Worm (Caenorhabditis elegans) whole organism, young adult: Measurements from ENCODE around the gene nhr-264.
"Not testable (repeated sequence)": the region's sequence is repeated elsewhere in the genome, so short reads cannot be mapped to it uniquely, and the experiment has no call there.

Experiments
- C06A6.2 ChIP-seq: fragments of 200-800 bp; sonication (Bioruptor generic); conservative IDR thresholded peaks from 2 replicates; pipeline ENCODE4 v1.3.6; 2022; ENCODE audit warnings: missing genetic modification characterization, missing compliant biosample characterization
- D2030.7 ChIP-seq: fragments of 200-800 bp; sonication (Bioruptor generic); IDR thresholded peaks from 2 replicates; pipeline ENCODE4 v1.3.6; 2022; ENCODE audit warnings: missing genetic modification reagents, missing genetic modification characterization, missing compliant biosample characterization
- F55B11.4 ChIP-seq: sonication (generic microtip); optimal IDR thresholded peaks from 2 replicates; lab custom pipeline; 2016; ENCODE audit warnings: missing compliant biosample characterization, missing genetic modification characterization, borderline replicate concordance; ENCODE audit not compliant: insufficient read depth
- F57A8.1 ChIP-seq: fragments of 200-800 bp; sonication (Bioruptor generic); optimal IDR thresholded peaks from 2 replicates; lab custom pipeline; 2018; ENCODE audit warnings: mild to moderate bottlenecking, missing genetic modification characterization, moderate library complexity, missing compliant biosample characterization
- Y56A3A.18 ChIP-seq: fragments of 200-800 bp; sonication (Bioruptor generic); IDR thresholded peaks from 2 replicates; pipeline ENCODE4 v1.3.6; 2022; ENCODE audit warnings: missing genetic modification reagents, missing genetic modification characterization, missing compliant biosample characterization
- athp-1 ChIP-seq: sonication (generic microtip); optimal IDR thresholded peaks from 2 replicates; lab custom pipeline; 2017; ENCODE audit warnings: mild to moderate bottlenecking, missing genetic modification characterization, missing compliant biosample characterization
- attf-3 ChIP-seq: fragments of 200-800 bp; sonication (Bioruptor generic); conservative IDR thresholded peaks from 2 replicates; pipeline ENCODE4 v1.3.6; 2022; ENCODE audit warnings: missing genetic modification reagents, missing genetic modification characterization, missing compliant biosample characterization
- cebp-1 ChIP-seq, 2 experiments: fragments of 200-800 bp in 1 of 2; sonication (Bioruptor generic) in 1 of 2; sonication (generic microtip) in 1 of 2; IDR thresholded peaks in 1 of 2; optimal IDR thresholded peaks in 1 of 2; 2 replicates each; pipeline versions ENCODE4 v1.3.6 to Lab custom; 2017 to 2022; ENCODE audit warnings: missing compliant biosample characterization in 2 of 2, missing genetic modification characterization in 2 of 2, mild to moderate bottlenecking in 1 of 2, missing genetic modification reagents in 1 of 2, moderate library complexity in 1 of 2
- cebp-2 ChIP-seq: fragments of 200-800 bp; sonication (Bioruptor generic); IDR thresholded peaks from 2 replicates; pipeline ENCODE4 v1.3.6; 2022; ENCODE audit warnings: missing genetic modification characterization, missing compliant biosample characterization
- ceh-27 ChIP-seq: fragments of 200-800 bp; sonication (Bioruptor generic); optimal IDR thresholded peaks from 2 replicates; lab custom pipeline; 2018; ENCODE audit warnings: mild to moderate bottlenecking, missing genetic modification characterization, moderate library complexity, missing compliant biosample characterization
- dox-1 ChIP-seq: fragments of 200-800 bp; sonication (Bioruptor generic); IDR thresholded peaks from 2 replicates; pipeline ENCODE4 v1.3.6; 2022; ENCODE audit warnings: missing genetic modification reagents, missing genetic modification characterization, missing compliant biosample characterization
- ets-4 ChIP-seq: fragments of 200-800 bp; sonication (Bioruptor generic); optimal IDR thresholded peaks from 2 replicates; lab custom pipeline; 2018; ENCODE audit warnings: mild to moderate bottlenecking, missing genetic modification characterization, missing compliant biosample characterization
- hlh-26 ChIP-seq: fragments of 200-800 bp; sonication (Bioruptor generic); conservative IDR thresholded peaks from 2 replicates; pipeline ENCODE4 v1.3.6; 2022; ENCODE audit warnings: missing genetic modification reagents, missing genetic modification characterization, missing compliant biosample characterization
- hmg-1.2 ChIP-seq: fragments of 200-800 bp; sonication (Bioruptor generic); IDR thresholded peaks from 2 replicates; pipeline ENCODE4 v1.3.6; 2022; ENCODE audit warnings: missing genetic modification reagents, missing genetic modification characterization, missing compliant biosample characterization
- hrde-1 ChIP-seq: sonication (generic microtip); optimal IDR thresholded peaks from 2 replicates; lab custom pipeline; 2016; ENCODE audit warnings: missing genetic modification characterization, mild to moderate bottlenecking, missing compliant biosample characterization, moderate library complexity, missing genotype, missing genetic modification reagents, borderline replicate concordance
- lin-35 ChIP-seq, 3 experiments: fragments of 150-350 bp in 2 of 3; sonication (generic microtip) in 1 of 3; optimal IDR thresholded peaks; 2 replicates each; lab custom pipeline; 2014 to 2018; ENCODE audit warnings: missing biosample characterization in 3 of 3, missing genetic modification characterization in 3 of 3, missing genetic modification reagents in 3 of 3
- lin-54 ChIP-seq: fragments of 200-800 bp; sonication (Bioruptor generic); optimal IDR thresholded peaks from 2 replicates; lab custom pipeline; 2018; ENCODE audit warnings: mild to moderate bottlenecking, missing genetic modification characterization, missing compliant biosample characterization
- nfya-2 ChIP-seq: fragments of 200-800 bp; sonication (Bioruptor generic); IDR thresholded peaks from 2 replicates; pipeline ENCODE4 v1.3.6; 2022; ENCODE audit warnings: missing genetic modification reagents, missing genetic modification characterization, missing compliant biosample characterization
- nhr-179 ChIP-seq: sonication (generic microtip); optimal IDR thresholded peaks from 2 replicates; lab custom pipeline; 2016; ENCODE audit warnings: mild to moderate bottlenecking, missing genetic modification characterization, missing compliant biosample characterization
- nhr-80 ChIP-seq: sonication (generic microtip); optimal IDR thresholded peaks from 2 replicates; lab custom pipeline; 2016; ENCODE audit warnings: missing genetic modification characterization, missing compliant biosample characterization
- nhr-90 ChIP-seq: sonication (generic microtip); optimal IDR thresholded peaks from 2 replicates; lab custom pipeline; 2016; ENCODE audit warnings: missing genotype, mild to moderate bottlenecking, missing genetic modification characterization, missing compliant biosample characterization
- rpc-1 ChIP-seq, 2 experiments: fragments of 150-350 bp in 1 of 2; sonication (generic microtip) in 1 of 2; optimal IDR thresholded peaks; 2 replicates each; lab custom pipeline; 2014 to 2018; ENCODE audit warnings: missing biosample characterization in 1 of 2, missing genetic modification characterization in 1 of 2, missing genetic modification reagents in 1 of 2, missing genotype in 1 of 2
- sea-2 ChIP-seq: fragments of 200-800 bp; sonication (Bioruptor generic); IDR thresholded peaks from 2 replicates; pipeline ENCODE4 v1.3.6; 2022; ENCODE audit warnings: missing genetic modification characterization, missing compliant biosample characterization
- snpc-1.3 ChIP-seq: sonication (generic microtip); optimal IDR thresholded peaks from 2 replicates; lab custom pipeline; 2017; ENCODE audit warnings: missing genetic modification characterization, mild to moderate bottlenecking, missing compliant biosample characterization, antibody characterized with exemption, moderate library complexity, missing genotype, missing genetic modification reagents; ENCODE audit not compliant: insufficient read depth
- snpc-3.4 ChIP-seq: sonication (generic microtip); optimal IDR thresholded peaks from 2 replicates; lab custom pipeline; 2017; ENCODE audit warnings: missing genetic modification characterization, mild to moderate bottlenecking, missing compliant biosample characterization, antibody characterized with exemption, moderate library complexity, missing genotype, missing genetic modification reagents
- snpc-4 ChIP-seq, 5 experiments: fragments of 150-350 bp in 1 of 5; sonication (generic microtip) in 4 of 5; optimal IDR thresholded peaks; 2 replicates each; lab custom pipeline; 2014 to 2018; ENCODE audit warnings: missing genetic modification characterization in 5 of 5, missing biosample characterization in 3 of 5, antibody characterized with exemption in 2 of 5, mild to moderate bottlenecking in 2 of 5, missing compliant biosample characterization in 2 of 5, missing genotype in 2 of 5, moderate library complexity in 2 of 5, missing genetic modification reagents in 1 of 5
- tbp1 ChIP-seq: fragments of 200-800 bp; sonication (Bioruptor generic); optimal IDR thresholded peaks from 2 replicates; lab custom pipeline; 2018; ENCODE audit warnings: mild to moderate bottlenecking, missing genetic modification characterization, missing compliant biosample characterization
- unc-62 ChIP-seq: fragments of 150-350 bp; optimal IDR thresholded peaks from 2 replicates; lab custom pipeline; 2014; ENCODE audit warnings: missing biosample characterization, missing genetic modification reagents, missing genetic modification characterization
- ztf-18 ChIP-seq: sonication (generic microtip); optimal IDR thresholded peaks from 2 replicates; lab custom pipeline; 2016; ENCODE audit warnings: missing genotype, mild to moderate bottlenecking, missing genetic modification characterization, missing compliant biosample characterization

nhr-264 gene

ce11 chrIV:9316068-9316681, 22.4 kb upstream of the nhr-264 start, which contains the start of the genes F49C12.9 and rpn-7:
Gene F49C12.9 (minus strand): TSS chrIV:9316215.
Gene rpn-7 (plus strand): TSS chrIV:9316631.
- TF ChIP-seq snpc-4 (GFP tag; optimal IDR thresholded peaks at IDR 0.05; lab: Kevin White, UChicago): no peak
- TF ChIP-seq snpc-4 (tag; optimal IDR thresholded peaks at IDR 0.05; lab: Kevin White, UChicago): peak in 3 of 4 experiments; percentile 1 to 45 (median 15)
- peak; percentile 8 for TF ChIP-seq lin-54
- no peak for TF ChIP-seq athp-1 (tag; lab: Kevin White, UChicago)
- TF ChIP-seq D2030.7 (GFP tag; lab: Robert Waterston, UW): peak; percentile 29; the same call in 1 of the 2 replicates
- peak in 1 of 3 experiments; percentile 29 for TF ChIP-seq lin-35 (GFP tag; optimal IDR thresholded peaks at IDR 0.05; lab: Kevin White, UChicago)
- no peak for TF ChIP-seq ceh-27 (GFP tag; lab: Kevin White, UChicago)
- no peak for TF ChIP-seq F55B11.4 (tag; lab: Kevin White, UChicago)
- no peak for TF ChIP-seq Y56A3A.18 (GFP tag; lab: Robert Waterston, UW)
- peak; percentile 10 for TF ChIP-seq snpc-3.4 (tag; lab: Kevin White, UChicago)
- no peak for TF ChIP-seq C06A6.2 (GFP tag; lab: Robert Waterston, UW)
- no peak for TF ChIP-seq hrde-1 (tag; lab: Kevin White, UChicago)
- peak; percentile 22; the same call in 1 of the 2 replicates for TF ChIP-seq hmg-1.2 (GFP tag; lab: Robert Waterston, UW)
- TF ChIP-seq tbp1 (GFP tag; lab: Kevin White, UChicago): no peak
- TF ChIP-seq nfya-2: no peak
- TF ChIP-seq nhr-80 (tag; lab: Kevin White, UChicago): peak; percentile 4
- peak; percentile 9 for TF ChIP-seq rpc-1 (optimal IDR thresholded peaks at IDR 0.05; lab: Kevin White, UChicago)
- no peak for TF ChIP-seq rpc-1 (tag; optimal IDR thresholded peaks at IDR 0.05; lab: Kevin White, UChicago)
- TF ChIP-seq snpc-1.3 (tag; lab: Kevin White, UChicago): no peak
- 0 out of 2 replicates have a peak, but pooled peaks have one; percentile 30 for TF ChIP-seq dox-1
- 0 out of 2 replicates have a peak, but pooled peaks have one; percentile 9 for TF ChIP-seq attf-3 (GFP tag; lab: Robert Waterston, UW)
- TF ChIP-seq cebp-1 (GFP tag; IDR thresholded peaks at IDR 0.05; lab: Robert Waterston, UW): peak; percentile 21; the same call in 1 of the 2 replicates
- TF ChIP-seq cebp-1 (tag; optimal IDR thresholded peaks at IDR 0.05; lab: Kevin White, UChicago): peak; percentile 79
- no peak for TF ChIP-seq cebp-2 (GFP tag; lab: Robert Waterston, UW)

ce11 chrIV:9312827-9313226, 19.1 kb upstream of the nhr-264 start, which contains the start of gene F49C12.7:
Gene F49C12.7 (minus strand): TSS chrIV:9312927.
- TF ChIP-seq nhr-90; nhr-179 (tag; lab: Kevin White, UChicago); F57A8.1 (GFP tag; lab: Kevin White, UChicago): not testable (repeated sequence)

- TF ChIP-seq ztf-18 (tag; lab: Kevin White, UChicago) (no peak), sea-2 (GFP tag; lab: Robert Waterston, UW) (no peak), hlh-26 (no peak), nhr-80 (tag; lab: Kevin White, UChicago) (peak; percentile 73), ets-4 (GFP tag; lab: Kevin White, UChicago) (peak; percentile 45), unc-62 (no peak)
These were observed 17.3 kb upstream of the nhr-264 start for ce11 chrIV:9310935-9311566.
